Worm (Caenorhabditis elegans): ENCODE data around the gene uncp-18.

DNA sequence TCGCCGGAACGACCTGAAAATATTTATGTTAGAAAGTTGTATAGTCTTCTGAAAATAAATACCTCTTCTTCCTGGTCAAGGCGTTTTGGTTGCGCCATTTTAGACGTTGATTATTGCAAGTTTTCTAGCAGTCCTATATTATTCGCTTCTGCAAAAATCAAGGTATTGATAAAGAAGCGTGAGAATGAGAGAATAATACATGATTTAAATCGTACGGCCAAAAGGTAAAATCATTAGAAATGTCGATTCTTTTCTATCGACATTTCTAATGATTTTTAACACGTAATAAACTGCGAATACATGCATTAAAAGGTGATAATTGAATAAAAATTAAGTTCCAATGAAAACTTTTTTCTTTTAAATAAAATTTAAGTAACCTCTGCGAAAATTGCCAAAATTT lies 14.4 kb upstream of the uncp-18 start, which contains the start of gene fln-1:
- TF ChIP-seq ama-1 (optimal IDR thresholded peaks at IDR 0.05): no peak
- no peak for TF ChIP-seq scrt-1 (GFP tag; IDR thresholded peaks at IDR 0.05)
- no peak for TF ChIP-seq aly-1 (tag; optimal IDR thresholded peaks at IDR 0.05)
- TF ChIP-seq tbx-37 (GFP tag; conservative IDR thresholded peaks at IDR 0.05): no peak
- no peak for TF ChIP-seq tbx-11 (GFP tag; IDR thresholded peaks at IDR 0.05)
- TF ChIP-seq flt-1 (GFP tag; IDR thresholded peaks at IDR 0.05): no peak
- TF ChIP-seq ets-7 (tag; optimal IDR thresholded peaks at IDR 0.05): no peak
- TF ChIP-seq ceh-13 (GFP tag; optimal IDR thresholded peaks at IDR 0.05): no peak
- no peak for TF ChIP-seq F13C5.2 (tag; optimal IDR thresholded peaks at IDR 0.05)

Measured in whole organism, early embryonic.